Fruit fly (Drosophila melanogaster) whole organism, wandering third instar larva: ENCODE measurements around the gene Rox8.

Experiments
- Hr83 ChIP-seq: fragments of 200-300 bp; sonication (Bioruptor generic); optimal IDR thresholded peaks from 2 replicates; lab custom pipeline; 2016; ENCODE audit warnings: missing biosample characterization, mild to moderate bottlenecking, missing genetic modification characterization, moderate library complexity; ENCODE audit not compliant: poor library complexity, severe bottlenecking
- N ChIP-seq: fragments of >200 bp; optimal IDR thresholded peaks from 2 replicates; lab custom pipeline; 2018; ENCODE audit warnings: missing biosample characterization, missing external identifiers, missing genetic modification characterization
- OdsH ChIP-seq: fragments of 200-800 bp; sonication (Bioruptor generic); optimal IDR thresholded peaks from 2 replicates; lab custom pipeline; 2016; ENCODE audit warnings: missing biosample characterization, mild to moderate bottlenecking, missing genetic modification characterization
- brk ChIP-seq: fragments of 200-800 bp; sonication (Bioruptor generic); optimal IDR thresholded peaks from 2 replicates; lab custom pipeline; 2016; ENCODE audit warnings: missing biosample characterization, mild to moderate bottlenecking, missing genetic modification characterization
- pan ChIP-seq: fragments of >200 bp; optimal IDR thresholded peaks from 2 replicates; lab custom pipeline; 2017
- psq ChIP-seq: fragments of 200-800 bp; sonication (Bioruptor generic); optimal IDR thresholded peaks from 3 replicates; lab custom pipeline; 2017; ENCODE audit warnings: missing biosample characterization, mild to moderate bottlenecking, missing genetic modification characterization, moderate library complexity

dm6 chr3R:24065718-24066117 lies 17.7 kb upstream of the Rox8 start:
- TF ChIP-seq brk (GFP tag; lab: Kevin White, UChicago) (no peak), psq (GFP tag; lab: Kevin White, UChicago) (no peak), Hr83 (GFP tag; lab: Kevin White, UChicago) (no peak), pan (lab: Kevin White, UChicago) (no peak), N (GFP tag; lab: Kevin White, UChicago) (no peak), OdsH (no peak)
